Worm (Caenorhabditis elegans) whole organism, L4/young adult: ENCODE data around the gene unc-49.

ENCODE experiments used
- W03F9.2 ChIP-seq: fragments of 150-350 bp; optimal IDR thresholded peaks from 2 replicates; lab custom pipeline; 2014; ENCODE audit warnings: missing biosample characterization, missing genetic modification characterization
- dao-5 ChIP-seq: sonication (generic microtip); optimal IDR thresholded peaks from 2 replicates; lab custom pipeline; 2016; ENCODE audit warnings: missing genotype, missing genetic modification characterization, moderate library complexity, missing compliant biosample characterization
- him-1 ChIP-seq: sonication (generic microtip); optimal IDR thresholded peaks from 2 replicates; lab custom pipeline; 2016; ENCODE audit warnings: missing genotype, missing genetic modification reagents, missing genetic modification characterization, missing compliant biosample characterization

unc-49 gene

ce11 chrIII:10557910-10558309 is 37.3 kb downstream of the unc-49 start, which contains the start of gene T21C12.4:
Gene T21C12.4, minus strand, starts transcription at chrIII:10558010.
- no peak for TF ChIP-seq dao-5 (tag; lab: Kevin White, UChicago)
- no peak for TF ChIP-seq him-1

DNA sequence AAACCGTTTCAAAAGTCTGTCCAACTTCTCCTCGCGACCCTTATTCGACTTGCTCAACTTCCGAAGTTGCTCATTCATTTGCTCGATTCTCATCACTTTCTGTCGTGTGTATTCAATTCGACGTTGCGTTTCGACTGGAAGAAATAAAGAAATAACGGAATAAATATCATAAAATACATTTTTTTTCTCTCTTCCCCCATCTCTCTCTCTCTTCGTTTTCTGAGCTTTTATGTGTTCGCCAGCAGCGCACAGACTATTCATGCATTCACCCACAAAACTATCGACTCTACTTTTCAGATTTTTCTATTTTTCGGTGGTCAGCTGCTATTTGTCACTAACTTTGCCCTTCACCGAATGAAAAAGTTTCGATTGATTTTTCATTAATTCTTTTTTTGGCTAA is 39.7 kb downstream of the unc-49 start, which contains the start of gene rab-30:
TSS of gene rab-30 (plus strand) at position 301 of the 400 bp plus-strand sequence.
- TF ChIP-seq him-1 (no peak), dao-5 (tag; lab: Kevin White, UChicago) (no peak), W03F9.2 (tag; lab: Kevin White, UChicago) (no peak)

DNA sequence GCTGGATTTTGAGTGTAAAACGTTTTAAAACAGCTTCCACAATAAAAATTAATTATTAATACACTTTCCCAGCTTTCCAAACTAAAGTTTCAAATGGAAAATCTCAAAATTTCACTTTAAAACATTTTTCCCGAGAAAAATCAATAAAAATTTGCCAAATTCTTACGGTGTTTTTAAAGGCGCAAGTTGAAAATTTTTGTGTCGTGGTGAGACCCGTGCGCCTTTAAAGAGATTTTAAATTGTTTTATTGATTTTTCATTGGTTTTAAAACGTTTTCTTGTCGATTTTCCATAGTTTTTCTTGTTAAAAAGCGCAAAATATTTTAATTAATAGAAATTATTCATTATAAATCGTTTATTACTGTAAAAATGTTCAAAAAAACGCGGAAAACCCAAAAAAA is 41.3 kb downstream of the unc-49 start, which contains the start of gene Y45F3A.1:
TSS of gene Y45F3A.1 (minus strand) at position 12 of the 400 bp plus-strand sequence.
- peak; percentile 25 for TF ChIP-seq W03F9.2 (tag; lab: Kevin White, UChicago)
- TF ChIP-seq dao-5 (tag; lab: Kevin White, UChicago): no peak
- no peak for TF ChIP-seq him-1

- TF ChIP-seq him-1: no peak
- TF ChIP-seq W03F9.2 (tag; lab: Kevin White, UChicago): no peak
- TF ChIP-seq dao-5 (tag; lab: Kevin White, UChicago): no peak
Measured at ce11 chrIII:10562542-10562941, 42.0 kb downstream of the unc-49 start.

DNA sequence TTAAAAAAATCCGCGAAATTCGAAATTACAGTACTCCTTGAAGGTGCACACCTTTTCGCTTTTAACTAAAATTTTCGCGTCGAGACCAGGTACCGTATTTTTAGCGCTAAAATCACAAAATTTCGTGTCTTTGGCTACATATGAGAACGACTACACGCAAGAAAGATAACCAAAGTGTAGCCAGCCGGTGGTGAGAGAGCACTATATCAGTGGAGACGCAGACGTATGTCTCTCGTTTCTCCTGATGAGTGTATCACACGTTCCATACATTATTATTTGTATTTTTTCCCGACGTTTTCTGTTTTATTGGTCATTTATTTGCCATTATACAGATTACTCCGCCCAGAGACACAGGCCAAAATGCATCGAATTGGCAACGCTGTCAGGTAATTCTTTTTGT is 45.4 kb downstream of the unc-49 start, which contains the start of gene acdh-11:
TSS of gene acdh-11 (plus strand) at position 333 of the 400 bp plus-strand sequence.
- no peak for TF ChIP-seq W03F9.2 (tag; lab: Kevin White, UChicago)
- TF ChIP-seq him-1: no peak
- no peak for TF ChIP-seq dao-5 (tag; lab: Kevin White, UChicago)

ce11 chrIII:10569246-10569645 is 48.7 kb downstream of the unc-49 start:
- no peak for TF ChIP-seq W03F9.2 (tag; lab: Kevin White, UChicago)
- no peak for TF ChIP-seq him-1
- no peak for TF ChIP-seq dao-5 (tag; lab: Kevin White, UChicago)

ce11 chrIII:10575320-10575719 is 54.8 kb downstream of the unc-49 start, which contains the start of gene Y45F3A.4:
Gene Y45F3A.4, minus strand, starts transcription at chrIII:10575420.
- no peak for TF ChIP-seq him-1
- TF ChIP-seq W03F9.2 (tag; lab: Kevin White, UChicago): no peak
- TF ChIP-seq dao-5 (tag; lab: Kevin White, UChicago): no peak

DNA sequence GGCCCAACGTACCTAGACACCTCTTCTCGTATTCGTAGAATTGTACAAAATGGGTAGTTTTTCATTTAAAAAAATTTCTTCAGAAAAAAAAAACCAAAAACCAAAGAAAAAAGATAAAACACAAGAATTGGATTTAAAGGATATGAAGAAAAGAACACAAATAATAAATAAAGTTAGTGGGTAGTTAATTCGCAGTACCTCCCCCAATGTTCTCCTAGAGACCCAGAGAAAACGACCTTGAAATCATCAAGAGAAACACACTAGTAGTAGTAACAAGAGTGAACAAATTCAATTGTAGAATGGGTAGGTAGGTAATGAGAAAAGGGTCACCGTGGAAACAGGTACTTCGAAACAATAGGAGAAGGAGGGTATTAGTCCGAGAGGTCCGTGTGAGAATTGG is 57.2 kb downstream of the unc-49 start:
- TF ChIP-seq W03F9.2 (tag; lab: Kevin White, UChicago) (no peak), him-1 (no peak), dao-5 (tag; lab: Kevin White, UChicago) (no peak)

ce11 chrIII:10578873-10579272 is 58.3 kb downstream of the unc-49 start:
- TF ChIP-seq him-1 (no peak), dao-5 (tag; lab: Kevin White, UChicago) (no peak), W03F9.2 (tag; lab: Kevin White, UChicago) (no peak)

DNA sequence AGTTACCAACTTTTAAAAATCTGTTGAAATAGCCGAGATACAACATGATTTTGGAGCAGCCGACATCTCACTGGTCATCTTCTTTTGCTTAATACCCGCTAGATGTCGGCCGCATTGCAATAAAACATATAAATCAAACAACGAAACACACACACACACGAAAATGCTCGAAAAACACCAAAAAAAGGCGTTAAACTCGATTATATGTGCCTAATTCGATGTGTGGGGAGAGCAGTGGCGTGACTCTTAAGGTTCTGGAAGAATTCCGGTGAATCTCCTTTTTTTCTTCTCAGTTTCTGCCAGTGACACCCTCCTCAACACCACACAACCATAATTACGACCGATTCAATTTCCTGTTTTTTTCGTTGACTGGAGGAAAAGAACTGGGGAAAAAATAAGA is 59.6 kb downstream of the unc-49 start:
- TF ChIP-seq dao-5 (tag; lab: Kevin White, UChicago) (no peak), W03F9.2 (tag; lab: Kevin White, UChicago) (no peak), him-1 (no peak)
